Fruit fly (Drosophila melanogaster): ENCODE measurements around the gene CG14563.

The CG14563 gene

dm6 chr3L:21828177-21828589 lies 14.0 kb downstream of the CG14563 start, which contains the start of gene CG32448 (continued):
- TF ChIP-seq CG4360 (GFP tag; IDR thresholded peaks at IDR 0.05) (no peak), CoRest (tag; optimal IDR thresholded peaks at IDR 0.05) (peak; percentile 64), z (GFP tag; IDR thresholded peaks at IDR 0.05) (no peak), salm (tag; optimal IDR thresholded peaks at IDR 0.05) (no peak), ap (GFP tag; IDR thresholded peaks at IDR 0.05) (0 out of 2 replicates have a peak, but pooled peaks have one; percentile 42), CG17829 (tag; optimal IDR thresholded peaks at IDR 0.05) (peak; percentile 44), Drgx (GFP tag; IDR thresholded peaks at IDR 0.05) (peak; percentile 44; the same call in 1 of the 2 replicates), CG3281 (GFP tag; optimal IDR thresholded peaks at IDR 0.05) (peak; percentile 38), CG6175 (GFP tag; IDR thresholded peaks at IDR 0.05) (no peak; the same call in 2 of the 3 replicates), pzg (GFP tag; optimal IDR thresholded peaks at IDR 0.05) (peak; percentile 48), CG34422 (GFP tag; IDR thresholded peaks at IDR 0.05) (peak; percentile 83), CG14441 (GFP tag; IDR thresholded peaks at IDR 0.05) (peak; percentile 79), Med (GFP tag) (peak; percentile 94), TFAM (GFP tag; optimal IDR thresholded peaks at IDR 0.05) (no peak), CG10366 (GFP tag; IDR thresholded peaks at IDR 0.05) (peak; percentile 70), cas (GFP tag; IDR thresholded peaks at IDR 0.05) (no peak), maf-S (GFP tag; optimal IDR thresholded peaks at IDR 0.05) (peak; percentile 32), fd64A (GFP tag; optimal IDR thresholded peaks at IDR 0.05) (no peak), gt (GFP tag; IDR thresholded peaks at IDR 0.05) (no peak), CG6654 (GFP tag; optimal IDR thresholded peaks at IDR 0.05) (no peak), CG8478 (optimal IDR thresholded peaks at IDR 0.05) (no peak), CG3847 (GFP tag; IDR thresholded peaks at IDR 0.05) (peak; percentile 74), Ssrp (tag; optimal IDR thresholded peaks at IDR 0.05) (peak; percentile 41), Myb (GFP tag; optimal IDR thresholded peaks at IDR 0.05) (peak; percentile 55), Xrp1 (GFP tag; IDR thresholded peaks at IDR 0.05) (peak; percentile 63), ttk (GFP tag; IDR thresholded peaks at IDR 0.05) (peak; percentile 78), CG13894 (tag; optimal IDR thresholded peaks at IDR 0.05) (no peak), CG4424 (GFP tag; optimal IDR thresholded peaks at IDR 0.05) (peak; percentile 45), CG9797 (GFP tag; optimal IDR thresholded peaks at IDR 0.05) (peak; percentile 68), lola (GFP tag; optimal IDR thresholded peaks at IDR 0.05) (peak in 1 of 3 experiments; percentile 49), run (tag; optimal IDR thresholded peaks at IDR 0.05) (no peak), Sox100B (GFP tag; optimal IDR thresholded peaks at IDR 0.05) (peak; percentile 35), kay (GFP tag; optimal IDR thresholded peaks at IDR 0.05) (peak; percentile 20), CG8089 (GFP tag; optimal IDR thresholded peaks at IDR 0.05) (peak; percentile 52), CG9817 (tag; optimal IDR thresholded peaks at IDR 0.05) (peak; percentile 46), Ets65A (GFP tag) (peak; percentile 96), repo (GFP tag; optimal IDR thresholded peaks at IDR 0.05) (no peak), HLH4C (GFP tag; IDR thresholded peaks at IDR 0.05; ENCODE audit: partially characterized antibody) (no peak), zen (tag; optimal IDR thresholded peaks at IDR 0.05) (peak; percentile 51), CG10147 (GFP tag; optimal IDR thresholded peaks at IDR 0.05) (peak; percentile 3), stwl (tag; optimal IDR thresholded peaks at IDR 0.05) (peak; percentile 59), chm (GFP tag; IDR thresholded peaks at IDR 0.05) (peak; percentile 63; the same call in 1 of the 2 replicates), CG10565 (GFP tag; optimal IDR thresholded peaks at IDR 0.05) (no peak), Awh (GFP tag; IDR thresholded peaks at IDR 0.05) (peak; percentile 51; the same call in 1 of the 2 replicates), CG18764 (GFP tag; optimal IDR thresholded peaks at IDR 0.05) (peak; percentile 47), nerfin-1 (tag; optimal IDR thresholded peaks at IDR 0.05) (peak; percentile 32), ranshi (GFP tag; IDR thresholded peaks at IDR 0.05) (peak; percentile 71), CG14965 (GFP tag; optimal IDR thresholded peaks at IDR 0.05; ENCODE audit: borderline replicate concordance) (no peak), CG13624 (GFP tag; optimal IDR thresholded peaks at IDR 0.05) (peak; percentile 77), Chrac-16 (GFP tag; optimal IDR thresholded peaks at IDR 0.05) (peak; percentile 38), fru (optimal IDR thresholded peaks at IDR 0.05) (no peak), onecut (GFP tag; IDR thresholded peaks at IDR 0.05) (no peak)

All from whole organism, embryonic.